Worm (Caenorhabditis elegans) whole organism, L1 larva: ENCODE measurements around the gene pals-25.

ENCODE experiments used
- C04F5.9 ChIP-seq: sonication (generic microtip); optimal IDR thresholded peaks from 2 replicates; lab custom pipeline; 2016; ENCODE audit warnings: missing genetic modification characterization, missing compliant biosample characterization
- C16A3.4 ChIP-seq: fragments of 150-350 bp; optimal IDR thresholded peaks from 2 replicates; lab custom pipeline; 2014; ENCODE audit warnings: missing biosample characterization, missing genetic modification characterization
- Y116A8C.19 ChIP-seq: sonication (generic microtip); optimal IDR thresholded peaks from 2 replicates; lab custom pipeline; 2016; ENCODE audit warnings: missing compliant biosample characterization, missing genetic modification characterization, borderline replicate concordance
- blmp-1 ChIP-seq: fragments of 150-350 bp; optimal IDR thresholded peaks from 2 replicates; lab custom pipeline; 2014; ENCODE audit warnings: missing biosample characterization, missing genetic modification characterization
- ceh-82 ChIP-seq, 3 experiments: fragments of 150-350 bp in 1 of 3; sonication (generic microtip) in 2 of 3; optimal IDR thresholded peaks; 2 replicates each; lab custom pipeline; 2014 to 2017; ENCODE audit warnings: missing biosample characterization in 3 of 3, missing genetic modification characterization in 3 of 3
- ceh-88 ChIP-seq: fragments of 200-800 bp; sonication (Bioruptor generic); IDR thresholded peaks from 2 replicates; pipeline ENCODE4 v1.3.6; 2022; ENCODE audit warnings: missing genetic modification characterization, missing compliant biosample characterization
- ces-1 ChIP-seq: fragments of 150-350 bp; optimal IDR thresholded peaks from 2 replicates; lab custom pipeline; 2014; ENCODE audit warnings: missing biosample characterization, missing genetic modification reagents, missing genetic modification characterization
- dpl-1 ChIP-seq, 3 experiments: fragments of 150-350 bp in 2 of 3; sonication (generic microtip) in 1 of 3; optimal IDR thresholded peaks; 2 replicates each; lab custom pipeline; 2014 to 2017; ENCODE audit warnings: missing biosample characterization in 3 of 3, missing genetic modification characterization in 3 of 3, missing genetic modification reagents in 3 of 3
- dsc-1 ChIP-seq: sonication (generic microtip); optimal IDR thresholded peaks from 2 replicates; lab custom pipeline; 2016; ENCODE audit warnings: mild to moderate bottlenecking, missing genetic modification characterization, missing compliant biosample characterization
- efl-1 ChIP-seq, 4 experiments: fragments of 150-350 bp; optimal IDR thresholded peaks in 3 of 4; peaks in 1 of 4; 1 replicate in 1 of 4; 2 replicates in 3 of 4; lab custom pipeline; 2014; ENCODE audit warnings: missing biosample characterization in 2 of 4, missing genetic modification characterization in 2 of 4, missing genetic modification reagents in 2 of 4
- efl-3 ChIP-seq: fragments of 200-800 bp; sonication (Bioruptor generic); optimal IDR thresholded peaks from 2 replicates; lab custom pipeline; 2018; ENCODE audit warnings: mild to moderate bottlenecking, missing genetic modification characterization, missing compliant biosample characterization
- grh-1 ChIP-seq: fragments of 200-800 bp; sonication (Bioruptor generic); IDR thresholded peaks from 2 replicates; pipeline ENCODE4 v1.3.6; 2022; ENCODE audit warnings: missing genetic modification reagents, missing genetic modification characterization, missing compliant biosample characterization
- isw-1 ChIP-seq: fragments of 200-800 bp; sonication (Bioruptor generic); IDR thresholded peaks from 2 replicates; pipeline ENCODE4 v1.3.6; 2022; ENCODE audit warnings: missing genetic modification characterization, missing compliant biosample characterization
- lin-13 ChIP-seq: fragments of 150-350 bp; optimal IDR thresholded peaks from 2 replicates; lab custom pipeline; 2014; ENCODE audit warnings: missing biosample characterization, missing genetic modification reagents, missing genetic modification characterization
- lin-14 ChIP-seq: fragments of 200-800 bp; sonication (Bioruptor generic); optimal IDR thresholded peaks from 2 replicates; lab custom pipeline; 2018; ENCODE audit warnings: mild to moderate bottlenecking, missing genetic modification characterization, moderate library complexity, missing compliant biosample characterization
- lin-35 ChIP-seq, 2 experiments: fragments of 150-350 bp; optimal IDR thresholded peaks; 2 replicates each; lab custom pipeline; 2014; ENCODE audit warnings: missing biosample characterization in 2 of 2, missing genetic modification characterization in 2 of 2, missing genetic modification reagents in 2 of 2
- lin-39 ChIP-seq: fragments of 150-350 bp; optimal IDR thresholded peaks from 2 replicates; lab custom pipeline; 2014; ENCODE audit warnings: missing biosample characterization, missing genetic modification reagents, missing genetic modification characterization
- lir-3 ChIP-seq: sonication (generic microtip); optimal IDR thresholded peaks from 2 replicates; lab custom pipeline; 2016; ENCODE audit warnings: mild to moderate bottlenecking, missing genetic modification characterization, moderate library complexity, missing compliant biosample characterization; ENCODE audit not compliant: poor library complexity
- lsy-2 ChIP-seq, 2 experiments: fragments of 150-350 bp; optimal IDR thresholded peaks; 2 replicates each; lab custom pipeline; 2014; ENCODE audit warnings: missing biosample characterization in 2 of 2, missing genetic modification characterization in 2 of 2
- mab-9 ChIP-seq: fragments of 200-800 bp; sonication (Bioruptor generic); IDR thresholded peaks from 2 replicates; pipeline ENCODE4 v1.3.6; 2022; ENCODE audit warnings: missing genetic modification reagents, missing genetic modification characterization, missing compliant biosample characterization
- mep-1 ChIP-seq: fragments of 150-350 bp; optimal IDR thresholded peaks from 2 replicates; lab custom pipeline; 2014; ENCODE audit warnings: missing biosample characterization, missing genetic modification characterization
- nhr-11 ChIP-seq: fragments of 150-350 bp; optimal IDR thresholded peaks from 2 replicates; lab custom pipeline; 2014; ENCODE audit warnings: missing biosample characterization, missing genetic modification characterization
- nhr-12 ChIP-seq: sonication (generic microtip); optimal IDR thresholded peaks from 2 replicates; lab custom pipeline; 2017; ENCODE audit warnings: missing biosample characterization, missing genetic modification characterization
- nhr-19 ChIP-seq: fragments of 200-800 bp; sonication (Bioruptor generic); conservative IDR thresholded peaks from 2 replicates; pipeline ENCODE4 v1.3.6; 2022; ENCODE audit warnings: missing genetic modification characterization, missing compliant biosample characterization
- nhr-20 ChIP-seq: sonication (generic microtip); optimal IDR thresholded peaks from 2 replicates; lab custom pipeline; 2016; ENCODE audit warnings: mild to moderate bottlenecking, missing genetic modification characterization, missing compliant biosample characterization
- nhr-28 ChIP-seq: fragments of 150-350 bp; optimal IDR thresholded peaks from 2 replicates; lab custom pipeline; 2014; ENCODE audit warnings: missing biosample characterization, missing genetic modification characterization
- nhr-47 ChIP-seq: sonication (generic microtip); optimal IDR thresholded peaks from 2 replicates; lab custom pipeline; 2016; ENCODE audit warnings: mild to moderate bottlenecking, missing genetic modification characterization, moderate library complexity, missing compliant biosample characterization
- nhr-71 ChIP-seq: sonication (generic microtip); optimal IDR thresholded peaks from 2 replicates; lab custom pipeline; 2016; ENCODE audit warnings: mild to moderate bottlenecking, missing genetic modification characterization, moderate library complexity, missing compliant biosample characterization
- pqm-1 ChIP-seq: sonication (generic microtip); optimal IDR thresholded peaks from 3 replicates; lab custom pipeline; 2017; ENCODE audit warnings: missing biosample characterization, missing genetic modification characterization
- rnt-1 ChIP-seq: sonication (generic microtip); optimal IDR thresholded peaks from 2 replicates; lab custom pipeline; 2016; ENCODE audit warnings: mild to moderate bottlenecking, missing genetic modification characterization, moderate library complexity, missing compliant biosample characterization
- snu-23 ChIP-seq: sonication (generic microtip); optimal IDR thresholded peaks from 2 replicates; lab custom pipeline; 2016; ENCODE audit warnings: missing genetic modification characterization, missing compliant biosample characterization
- sptf-1 ChIP-seq: fragments of 150-350 bp; optimal IDR thresholded peaks from 2 replicates; lab custom pipeline; 2014; ENCODE audit warnings: missing biosample characterization, missing genetic modification characterization
- swsn-7 ChIP-seq: sonication (generic microtip); optimal IDR thresholded peaks from 2 replicates; lab custom pipeline; 2016; ENCODE audit warnings: missing genetic modification characterization, missing compliant biosample characterization
- tbx-2 ChIP-seq: sonication (generic microtip); optimal IDR thresholded peaks from 2 replicates; lab custom pipeline; 2016; ENCODE audit warnings: missing genetic modification characterization, missing compliant biosample characterization
- tlp-1 ChIP-seq: fragments of 150-350 bp; optimal IDR thresholded peaks from 2 replicates; lab custom pipeline; 2014; ENCODE audit warnings: missing biosample characterization, missing genetic modification characterization
- xbp-1 ChIP-seq: sonication (generic microtip); optimal IDR thresholded peaks from 2 replicates; lab custom pipeline; 2016; ENCODE audit warnings: missing genetic modification characterization, missing compliant biosample characterization
- zag-1 ChIP-seq: fragments of 150-350 bp; optimal IDR thresholded peaks from 2 replicates; lab custom pipeline; 2014; ENCODE audit warnings: missing biosample characterization, missing genetic modification characterization

The pals-25 gene

ce11 chrIII:94759-95330 is 39.4 kb upstream of the pals-25 start, which contains the start of gene pat-4 (continued):
- TF ChIP-seq lin-35 (GFP tag; optimal IDR thresholded peaks at IDR 0.05; lab: Kevin White, UChicago) (peak in 1 of 2 experiments; percentile 1), ceh-82 (tag; optimal IDR thresholded peaks at IDR 0.05; lab: Kevin White, UChicago) (peak in 2 of 3 experiments; percentile 20 to 22), zag-1 (no peak), lin-14 (GFP tag; lab: Kevin White, UChicago) (peak; percentile 80), swsn-7 (tag; lab: Kevin White, UChicago) (peak; percentile 45), grh-1 (GFP tag; lab: Robert Waterston, UW) (0 out of 2 replicates have a peak, but pooled peaks have one; percentile 8), dsc-1 (tag; lab: Kevin White, UChicago) (peak; percentile 11), nhr-12 (tag; lab: Kevin White, UChicago) (no peak), rnt-1 (peak; percentile 38), tbx-2 (tag; lab: Kevin White, UChicago) (peak; percentile 23), lir-3 (tag; lab: Kevin White, UChicago) (no peak), ces-1 (GFP tag; lab: Kevin White, UChicago) (no peak), efl-1 (optimal IDR thresholded peaks at IDR 0.05; lab: Kevin White, UChicago) (peak; percentile 13 to 30), efl-1 (GFP tag; optimal IDR thresholded peaks at IDR 0.05 in 1 of 2; lab: Kevin White, UChicago) (no peak), ceh-88 (GFP tag; lab: Robert Waterston, UW) (no peak)

ce11 chrIII:96196-96595 is 38.1 kb upstream of the pals-25 start:
- TF ChIP-seq nhr-19 (peak; percentile 62), nhr-71 (tag; lab: Kevin White, UChicago) (peak; percentile 81), xbp-1 (peak; percentile 4), ceh-82 (tag; optimal IDR thresholded peaks at IDR 0.05; lab: Kevin White, UChicago) (peak in 1 of 3 experiments; percentile 56), lin-39 (tag; lab: Kevin White, UChicago) (peak; percentile 48), tlp-1 (no peak), nhr-47 (tag; lab: Kevin White, UChicago) (peak; percentile 52), pqm-1 (no peak), lin-14 (GFP tag; lab: Kevin White, UChicago) (peak; percentile 64), lin-13 (GFP tag; lab: Kevin White, UChicago) (peak; percentile 14), nhr-28 (tag; lab: Kevin White, UChicago) (no peak), nhr-20 (tag; lab: Kevin White, UChicago) (peak; percentile 7), efl-1 (optimal IDR thresholded peaks at IDR 0.05; lab: Kevin White, UChicago) (peak; percentile 64 to 79), efl-1 (GFP tag; optimal IDR thresholded peaks at IDR 0.05 in 1 of 2; lab: Kevin White, UChicago) (peak in 1 of 2 experiments; percentile 94), tbx-2 (tag; lab: Kevin White, UChicago) (peak; percentile 62), lsy-2 (tag; optimal IDR thresholded peaks at IDR 0.05; lab: Kevin White, UChicago) (peak; percentile 48 to 49), mep-1 (tag; lab: Kevin White, UChicago) (peak; percentile 11), blmp-1 (tag; lab: Kevin White, UChicago) (peak; percentile 18), snu-23 (GFP tag; lab: Kevin White, UChicago) (peak; percentile 72), C16A3.4 (tag; lab: Kevin White, UChicago) (no peak), Y116A8C.19 (tag; lab: Kevin White, UChicago) (no peak), sptf-1 (tag; lab: Kevin White, UChicago) (no peak), nhr-12 (tag; lab: Kevin White, UChicago) (no peak), dsc-1 (tag; lab: Kevin White, UChicago) (peak; percentile 72), nhr-11 (peak; percentile 10), efl-3 (GFP tag; lab: Kevin White, UChicago) (no peak), dpl-1 (GFP tag; optimal IDR thresholded peaks at IDR 0.05; lab: Kevin White, UChicago) (peak in 1 of 3 experiments; percentile 15), mab-9 (GFP tag; lab: Robert Waterston, UW) (no peak), C04F5.9 (tag; lab: Kevin White, UChicago) (no peak), swsn-7 (tag; lab: Kevin White, UChicago) (peak; percentile 50), isw-1 (GFP tag; lab: Robert Waterston, UW) (peak; percentile 19; the same call in 1 of the 2 replicates), lin-35 (GFP tag; optimal IDR thresholded peaks at IDR 0.05; lab: Kevin White, UChicago) (peak; percentile 19 to 30), ceh-88 (GFP tag; lab: Robert Waterston, UW) (no peak), rnt-1 (peak; percentile 87)
